Worm (Caenorhabditis elegans): ENCODE data around the gene slc-28.1.

DNA sequence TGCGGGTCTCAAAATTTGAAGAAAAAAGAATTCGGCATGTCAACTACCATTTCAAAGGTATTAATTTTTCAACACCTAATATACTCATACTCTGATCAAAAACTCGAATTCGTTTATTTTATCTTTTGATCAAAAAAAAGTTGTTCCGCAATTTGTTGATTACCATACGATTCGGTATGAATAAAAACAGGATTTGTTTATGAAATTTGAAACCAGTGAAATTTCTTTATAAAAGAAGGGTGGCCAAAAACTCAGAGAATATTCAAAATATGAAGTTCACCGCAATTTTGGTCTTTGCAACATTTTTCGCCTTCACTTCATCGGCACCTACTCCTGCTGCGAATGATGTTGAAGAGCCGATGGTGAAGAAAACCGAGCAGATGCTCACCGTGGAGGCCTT lies 38.4 kb downstream of the slc-28.1 start, which contains the start of the genes C07G3.8 and C07G3.10:
- TF ChIP-seq unc-62 (GFP tag; optimal IDR thresholded peaks at IDR 0.05) (no peak), ekl-4 (GFP tag; IDR thresholded peaks at IDR 0.05) (no peak), snpc-1.3 (tag; optimal IDR thresholded peaks at IDR 0.05; ENCODE audit: insufficient read depth) (no peak), K12H6.12 (tag; optimal IDR thresholded peaks at IDR 0.05) (no peak), tbp1 (GFP tag; optimal IDR thresholded peaks at IDR 0.05) (no peak), ama-1 (optimal IDR thresholded peaks at IDR 0.05) (no peak), ama-1 (GFP tag; optimal IDR thresholded peaks at IDR 0.05) (no peak), fkh-3 (tag; optimal IDR thresholded peaks at IDR 0.05) (no peak)

All from whole organism, young adult.